Fruit fly (Drosophila melanogaster): Measurements from ENCODE around the gene ghi.

Gene ghi

DNA sequence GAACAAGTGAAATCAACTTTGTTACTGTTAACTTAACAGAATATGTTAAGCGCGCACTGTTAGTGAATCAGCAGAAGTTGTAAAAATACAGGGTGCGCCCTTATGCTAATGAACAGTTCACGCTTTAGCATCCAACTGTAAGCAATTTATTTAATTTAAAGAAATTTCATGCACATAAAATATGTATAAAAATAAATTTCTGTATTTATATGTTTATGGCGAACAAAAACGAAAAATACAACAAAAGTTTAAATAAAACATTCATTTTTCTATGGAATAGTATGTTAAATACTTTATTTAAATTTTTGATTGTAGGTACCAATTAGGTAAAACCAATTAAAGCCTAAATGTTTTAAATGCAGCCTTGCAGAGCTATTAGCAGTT, 27.2 kb upstream of the ghi start:
- TF ChIP-seq CG8478 (optimal IDR thresholded peaks at IDR 0.05) (no peak), CTCF (optimal IDR thresholded peaks at IDR 0.05) (no peak)

DNA sequence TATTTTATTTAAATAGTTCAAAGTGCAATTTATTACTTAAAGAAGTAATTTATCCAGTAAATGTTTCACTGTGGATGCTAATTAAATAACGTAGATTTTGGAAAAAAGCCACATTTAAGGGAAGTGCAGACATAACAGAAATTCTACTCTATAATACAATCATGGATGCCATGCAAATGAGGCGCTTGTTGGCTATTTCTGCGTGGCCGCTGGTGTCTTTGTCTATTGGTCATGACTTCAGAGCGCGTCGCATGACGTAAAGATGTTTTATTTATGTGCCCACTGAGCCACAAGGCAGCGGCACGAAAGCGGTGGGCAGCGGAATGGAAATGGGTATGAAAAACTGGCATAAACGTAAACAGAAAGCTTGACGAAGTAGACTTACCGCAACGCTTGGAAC, 25.8 kb upstream of the ghi start:
- TF ChIP-seq CG8478 (optimal IDR thresholded peaks at IDR 0.05) (no peak), CTCF (optimal IDR thresholded peaks at IDR 0.05) (no peak)

DNA sequence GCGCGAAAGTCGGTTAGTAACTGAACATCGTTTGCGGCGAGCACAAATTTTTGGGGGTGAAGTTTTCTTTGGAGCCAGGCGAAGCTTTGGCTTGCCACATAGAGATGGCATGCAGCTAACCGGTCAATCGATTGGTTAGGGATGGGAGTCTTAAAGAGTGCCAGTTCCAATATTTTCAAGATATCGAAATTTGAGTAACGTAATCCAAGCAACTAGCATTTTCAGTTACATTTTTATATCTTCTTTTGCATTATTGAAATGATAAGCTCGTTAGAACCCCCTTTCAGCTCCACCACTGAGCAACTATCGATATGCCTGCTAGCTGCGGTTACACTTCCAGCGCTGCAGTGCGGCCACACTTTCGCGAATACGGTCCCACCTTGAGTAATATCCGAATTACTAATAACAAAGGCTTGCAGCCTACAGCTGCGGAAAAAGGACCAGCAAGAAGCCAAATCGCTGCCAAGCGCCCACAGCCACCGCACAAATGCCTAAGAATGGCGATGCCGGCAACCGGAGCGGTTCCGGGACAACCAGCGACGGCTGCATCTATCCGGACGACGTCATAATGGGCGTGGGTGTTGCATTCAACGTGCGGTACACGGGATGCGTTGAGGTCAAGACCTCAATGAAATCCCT, 24.9 kb upstream of the ghi start, which contains the start of the genes Atat and Shc:
Gene Atat (minus strand): TSS at position 103 of the 639 bp plus-strand sequence.
Gene Shc (plus strand): TSS at position 355 of the 639 bp plus-strand sequence.
- TF ChIP-seq CG8478 (optimal IDR thresholded peaks at IDR 0.05) (no peak), CTCF (optimal IDR thresholded peaks at IDR 0.05) (peak; percentile 11 to 53)

DNA sequence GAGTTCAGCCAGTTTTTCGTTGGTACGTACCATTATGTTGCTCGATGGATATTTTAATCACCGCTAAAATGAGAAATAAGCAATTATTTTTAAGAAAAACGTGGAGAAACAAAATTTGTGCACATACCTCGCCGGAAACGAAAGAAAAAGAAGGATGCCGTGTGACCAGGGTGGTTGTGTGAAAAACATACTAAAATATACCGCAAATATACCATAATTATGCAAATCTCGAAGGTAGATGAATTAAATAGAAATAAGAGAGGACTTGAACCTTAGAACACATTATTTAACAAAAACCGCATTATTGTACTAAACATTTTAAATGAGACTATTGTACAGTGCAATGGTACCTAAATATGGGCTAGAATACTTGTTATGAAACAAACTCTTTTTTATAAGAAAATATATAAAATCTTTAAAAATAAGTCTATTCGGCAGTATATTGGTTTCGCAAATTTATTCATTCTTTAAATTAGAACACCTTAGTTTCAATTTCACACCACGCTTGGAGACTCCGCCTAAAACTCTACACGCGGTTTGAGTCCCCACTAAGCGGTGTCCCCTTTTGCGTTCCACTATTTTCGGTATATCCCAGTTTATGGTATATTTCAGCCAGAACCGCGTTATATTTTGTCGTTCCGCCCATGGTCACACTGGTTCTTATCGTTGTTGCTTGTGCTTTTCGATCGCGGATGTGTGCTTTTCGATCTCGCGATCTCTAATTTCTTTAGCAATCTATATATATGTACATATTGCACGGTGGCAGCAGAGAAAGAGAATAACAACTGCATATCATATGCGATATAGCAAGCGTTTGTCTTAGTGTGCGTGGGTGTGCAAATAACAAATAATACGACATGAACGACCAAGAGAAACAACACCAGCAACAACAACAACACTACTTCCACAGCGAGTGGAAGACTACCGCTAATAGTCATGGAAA, 21.7 kb upstream of the ghi start, which contains the start of the genes RpS17 and MTF-1:
Gene RpS17 (minus strand): TSS at position 157 of the 943 bp plus-strand sequence.
Gene MTF-1 (plus strand): TSS at position 648 of the 943 bp plus-strand sequence.
- no peak for TF ChIP-seq CG8478 (optimal IDR thresholded peaks at IDR 0.05)
- TF ChIP-seq CTCF (optimal IDR thresholded peaks at IDR 0.05) = peak; percentile 42 to 64

DNA sequence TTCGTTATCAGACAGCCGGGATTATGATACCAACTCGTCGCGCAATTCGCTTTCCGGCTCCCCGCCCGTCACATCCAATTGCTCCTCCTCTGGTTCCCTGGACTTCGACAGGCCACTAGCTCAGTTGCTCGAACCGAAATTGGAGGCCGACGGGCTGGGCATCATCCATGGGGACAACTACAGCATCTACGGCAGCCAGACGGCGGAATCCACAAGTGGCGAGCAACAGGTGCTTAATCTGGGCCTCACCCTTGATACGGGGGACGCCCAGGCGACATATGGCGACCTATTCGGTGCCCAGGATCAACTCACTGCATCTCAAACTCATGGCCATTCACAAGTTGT, 21.1 kb upstream of the ghi start:
- TF ChIP-seq CTCF (optimal IDR thresholded peaks at IDR 0.05) (no peak), CG8478 (optimal IDR thresholded peaks at IDR 0.05) (no peak)

DNA sequence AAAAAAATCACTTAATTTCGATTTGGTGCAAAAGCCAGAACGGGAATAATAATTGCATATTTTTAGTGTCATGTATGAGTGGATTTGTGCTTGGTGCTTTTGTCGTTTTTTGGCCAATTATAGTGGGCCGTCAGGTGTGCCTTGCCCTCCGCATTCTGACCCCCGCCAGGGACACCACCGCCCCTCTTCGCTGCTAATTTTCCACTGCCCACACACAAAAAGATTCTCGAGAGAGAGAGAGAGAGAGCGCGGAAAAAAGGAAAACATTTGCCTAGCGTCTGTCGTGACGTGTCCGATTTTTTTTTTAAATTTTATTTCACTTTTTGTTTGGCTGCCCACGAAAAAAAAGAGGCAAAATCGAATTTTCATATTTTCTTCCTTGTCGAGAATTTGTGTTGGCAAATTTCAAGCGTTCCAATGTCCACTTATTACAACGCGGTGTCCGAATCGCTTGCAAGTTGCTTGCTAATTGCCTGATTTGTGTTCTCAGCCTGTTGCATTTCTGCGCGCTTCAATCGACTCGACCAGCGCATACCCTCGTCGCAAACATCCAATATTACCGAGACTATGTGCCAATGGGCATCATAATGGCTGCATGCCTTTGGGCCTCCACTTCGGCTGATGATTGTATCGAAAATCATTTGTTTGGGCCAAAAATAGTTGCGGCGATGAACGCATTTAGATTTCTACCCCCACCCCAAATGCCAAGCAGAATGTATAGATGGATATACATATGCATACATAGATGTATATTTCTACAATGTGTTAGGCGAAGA, 19.6 kb upstream of the ghi start:
- TF ChIP-seq CTCF (optimal IDR thresholded peaks at IDR 0.05) = no peak
- no peak for TF ChIP-seq CG8478 (optimal IDR thresholded peaks at IDR 0.05)

DNA sequence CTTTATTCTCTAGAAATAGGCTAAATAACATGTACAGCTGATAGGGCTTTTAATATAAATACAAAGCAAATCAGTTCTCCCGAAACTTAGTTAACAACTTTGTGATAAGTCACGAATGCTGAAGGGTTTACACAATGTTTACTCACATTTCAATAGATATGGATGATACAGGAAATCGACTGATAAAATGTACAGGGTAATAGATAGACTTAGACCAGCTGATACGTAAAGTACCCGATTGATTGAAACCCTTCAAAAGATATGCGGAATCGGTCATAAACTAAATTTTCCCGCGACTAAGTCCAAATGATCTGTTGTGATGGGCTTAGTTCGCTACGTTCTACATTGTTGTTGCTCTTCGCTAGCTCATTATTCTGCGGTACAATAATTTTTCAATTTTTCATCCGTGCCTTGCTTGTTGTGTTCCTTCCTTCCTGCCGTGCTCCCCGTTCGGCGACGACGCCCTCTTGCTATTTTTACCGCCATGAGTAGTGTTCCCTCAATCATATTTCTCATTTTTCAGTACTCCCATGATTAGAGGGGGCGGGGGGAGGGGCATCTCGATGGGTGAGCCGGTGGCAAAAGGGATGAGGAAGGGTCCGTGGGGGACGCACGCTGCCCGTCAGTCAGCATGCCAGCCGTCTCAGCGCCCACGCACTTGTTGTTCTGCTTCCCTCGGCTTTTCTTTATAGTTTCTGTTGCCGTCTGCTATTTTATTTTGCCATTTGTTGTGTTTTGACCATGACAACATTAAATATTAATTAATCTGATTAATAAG, 18.7 kb upstream of the ghi start:
- TF ChIP-seq CG8478 (optimal IDR thresholded peaks at IDR 0.05) (no peak), CTCF (optimal IDR thresholded peaks at IDR 0.05) (no peak)

DNA sequence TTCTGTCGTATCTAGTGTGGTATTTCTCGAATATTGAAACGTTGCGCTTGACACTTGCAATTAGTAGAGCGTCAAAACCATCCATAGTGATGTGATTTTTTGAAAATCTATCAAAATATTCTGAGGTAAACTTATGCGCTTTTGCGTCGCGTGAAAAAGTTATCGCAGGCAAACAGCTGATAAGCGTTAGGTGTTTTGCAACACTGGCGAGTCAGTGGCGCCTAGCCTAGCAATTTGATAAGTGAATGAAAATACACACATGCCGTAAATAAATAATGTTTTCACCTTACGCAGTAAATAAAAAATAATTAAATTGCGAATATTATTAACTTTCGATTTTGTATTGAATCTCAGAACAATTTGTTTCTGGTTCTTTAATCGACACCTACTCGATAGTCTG, 16.4 kb upstream of the ghi start, which contains the start of gene CG42526:
Gene CG42526 (minus strand): TSS at position 85 of the 400 bp plus-strand sequence.
- TF ChIP-seq CTCF (optimal IDR thresholded peaks at IDR 0.05) (no peak), CG8478 (optimal IDR thresholded peaks at IDR 0.05) (no peak)

DNA sequence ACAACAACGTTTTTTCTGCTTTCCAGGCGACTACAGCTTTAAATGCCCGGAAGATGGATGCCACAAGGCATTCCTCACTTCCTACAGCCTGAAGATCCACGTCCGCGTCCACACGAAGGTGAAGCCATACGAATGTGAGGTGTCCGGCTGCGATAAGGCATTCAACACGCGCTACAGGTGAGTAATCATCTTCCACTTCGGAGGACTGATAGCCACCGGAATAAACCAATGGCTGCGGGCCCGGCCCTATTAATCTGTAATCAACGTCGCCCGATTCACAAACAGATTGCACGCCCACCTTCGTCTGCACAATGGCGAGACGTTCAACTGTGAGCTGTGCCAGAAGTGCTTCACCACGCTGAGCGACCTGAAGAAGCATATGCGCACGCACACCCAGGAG, 15.8 kb upstream of the ghi start:
- TF ChIP-seq CG8478 (optimal IDR thresholded peaks at IDR 0.05) (no peak), CTCF (optimal IDR thresholded peaks at IDR 0.05) (no peak)

DNA sequence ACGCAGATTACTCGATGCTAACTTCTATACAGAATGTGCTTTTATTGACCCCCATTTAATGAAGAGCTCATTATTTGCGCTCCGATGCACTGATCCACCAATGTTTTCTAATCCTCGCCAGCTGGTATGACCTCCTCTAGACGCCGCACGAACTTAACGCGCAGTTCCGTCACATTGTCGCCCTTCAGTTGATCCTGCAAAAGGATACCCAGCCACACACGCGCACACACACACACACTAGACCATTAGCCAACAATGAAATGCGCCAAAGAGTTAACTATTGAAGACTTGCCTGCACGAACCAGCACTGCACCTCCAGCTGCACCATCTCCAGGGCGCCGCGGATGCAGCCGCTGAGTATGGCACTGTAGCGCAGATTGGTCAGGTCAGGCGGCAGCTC, 12.8 kb upstream of the ghi start:
- TF ChIP-seq CTCF (optimal IDR thresholded peaks at IDR 0.05) (no peak), CG8478 (optimal IDR thresholded peaks at IDR 0.05) (no peak)

DNA sequence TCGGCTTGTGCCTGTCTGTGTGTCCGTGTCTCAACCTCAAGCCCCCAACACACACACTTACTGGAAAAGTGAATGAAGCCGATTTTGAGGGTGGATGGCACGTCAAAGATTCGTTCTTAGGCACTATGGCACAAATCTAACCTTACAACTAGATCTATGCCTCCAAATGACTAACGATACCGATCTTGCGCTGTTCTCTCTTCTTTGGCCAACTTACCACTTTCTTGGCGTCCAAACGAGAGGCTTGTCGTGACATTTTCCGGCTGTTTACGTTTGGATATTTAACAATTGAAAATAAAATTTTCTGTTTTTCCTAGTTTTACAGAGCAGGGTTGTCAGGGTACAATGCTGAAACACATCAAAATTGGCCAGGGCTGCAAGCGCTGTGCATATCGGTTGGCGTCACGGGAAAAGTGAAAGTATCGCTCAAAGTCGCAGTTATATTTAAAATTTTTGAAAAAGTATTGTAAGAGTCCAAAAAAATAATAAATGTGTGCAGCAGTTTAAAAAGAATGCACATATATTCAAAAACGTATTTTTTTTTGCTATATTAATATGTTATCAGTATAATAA, 9.7 kb upstream of the ghi start, which contains the start of the genes Bet3 and Nf-YA:
Gene Bet3 (minus strand): TSS at position 361 of the 573 bp plus-strand sequence.
Gene Nf-YA (minus strand): TSS at position 361 of the 573 bp plus-strand sequence.
- TF ChIP-seq CG8478 (optimal IDR thresholded peaks at IDR 0.05) = no peak
- peak in 1 of 2 experiments; percentile 34 for TF ChIP-seq CTCF (optimal IDR thresholded peaks at IDR 0.05)

DNA sequence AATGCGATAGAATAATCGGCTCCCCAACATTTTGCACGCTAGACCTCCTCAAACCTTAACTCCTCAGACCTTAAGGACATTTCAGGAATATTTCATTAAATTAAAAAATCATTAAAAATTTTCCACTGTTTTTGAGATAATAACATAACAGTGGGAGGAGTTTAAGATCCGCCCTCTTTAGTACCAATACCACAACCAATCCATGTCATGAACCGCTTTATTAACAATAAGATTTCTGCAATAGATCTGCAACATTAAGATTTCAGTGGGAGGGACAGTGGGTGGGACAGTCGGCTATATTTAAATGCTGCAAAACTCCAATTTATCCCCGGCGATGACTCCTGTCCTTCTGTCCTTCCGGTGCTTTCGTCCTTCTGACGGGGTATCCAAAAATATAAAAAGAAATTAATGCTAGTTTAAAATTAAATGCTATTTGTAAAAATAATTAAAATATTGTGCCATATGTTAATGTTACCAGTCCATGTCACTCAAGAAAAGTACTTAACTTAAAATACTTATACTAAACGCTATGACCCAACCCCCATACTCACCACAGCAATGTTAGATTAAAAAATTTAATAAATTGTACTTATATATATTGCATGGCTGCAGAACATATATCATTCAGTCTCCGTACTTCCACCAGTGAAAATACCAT, 8.9 kb upstream of the ghi start, which contains the start of gene Srg3:
Gene Srg3 (plus strand): TSS at position 608 of the 658 bp plus-strand sequence.
- TF ChIP-seq CG8478 (optimal IDR thresholded peaks at IDR 0.05) (no peak), CTCF (optimal IDR thresholded peaks at IDR 0.05) (peak in 1 of 2 experiments; percentile 16)

DNA sequence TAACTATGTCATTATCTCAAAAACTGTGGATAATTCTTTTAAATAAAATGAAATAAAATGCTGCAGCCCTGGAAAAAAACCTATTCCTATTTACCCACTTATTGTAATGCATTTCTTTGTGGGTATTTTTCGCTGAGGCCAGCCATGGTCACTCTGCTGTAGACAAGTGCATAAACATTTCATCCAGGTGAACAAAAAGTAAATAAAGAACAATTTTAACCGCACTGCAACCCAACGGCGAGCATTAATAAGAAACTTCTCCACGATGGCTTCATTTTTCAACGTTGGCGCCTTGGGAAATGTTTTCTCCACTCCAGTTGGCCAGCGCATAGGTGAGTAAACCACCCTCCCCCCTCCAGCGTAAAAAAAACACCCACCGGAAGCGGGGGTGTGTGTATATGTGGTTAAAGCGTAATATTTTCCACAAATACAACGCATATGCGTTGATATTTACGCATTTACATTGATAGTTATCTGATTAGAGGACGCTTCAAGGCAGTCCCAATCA, 4.9 kb upstream of the ghi start, which contains the start of gene CG3529:
Gene CG3529 (plus strand): TSS at position 134 of the 508 bp plus-strand sequence.
- TF ChIP-seq CG8478 (optimal IDR thresholded peaks at IDR 0.05) = no peak
- no peak for TF ChIP-seq CTCF (optimal IDR thresholded peaks at IDR 0.05)
